Fruit fly (Drosophila melanogaster): Measurements from ENCODE around the gene CG18789.

The CG18789 gene

DNA sequence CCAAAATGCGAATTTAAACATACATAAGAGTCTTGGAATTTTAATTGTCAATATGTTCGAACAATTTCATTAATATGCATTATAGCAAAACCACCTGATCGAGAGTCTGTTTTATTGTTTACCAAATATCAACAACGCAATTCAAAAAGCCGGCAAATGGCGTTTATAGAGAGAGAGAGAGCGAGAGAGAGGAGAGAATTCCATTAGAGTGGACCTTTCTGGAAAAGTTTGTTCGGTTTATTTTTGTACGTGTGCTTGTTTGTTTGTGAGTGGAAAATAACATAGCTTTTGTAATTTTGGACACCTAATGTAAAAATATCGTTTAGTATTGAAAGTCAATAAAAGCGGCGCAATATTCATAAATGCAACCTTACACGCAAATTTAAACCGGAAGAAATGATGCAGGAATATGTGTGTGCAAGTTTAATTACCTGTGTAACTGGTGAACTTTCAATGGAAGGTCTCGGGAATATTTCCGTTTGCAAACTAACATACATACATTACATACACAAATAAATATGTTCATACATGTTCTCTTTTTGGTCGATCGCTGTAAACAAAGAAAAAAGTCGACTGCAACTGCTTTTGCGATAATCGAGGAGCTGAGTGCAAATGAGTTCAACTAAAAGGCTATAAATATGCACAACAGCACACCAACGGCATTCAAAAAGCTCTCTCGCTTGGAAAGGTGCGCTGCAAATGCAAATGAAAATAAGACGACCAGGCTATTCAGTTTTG, 49.5 kb upstream of the CG18789 start, which contains the start of gene CG6785 (continued):
- peak; percentile 48; the same call in 1 of the 2 replicates for TF ChIP-seq E2f2 (GFP tag; IDR thresholded peaks at IDR 0.05)
- TF ChIP-seq Lim3 (GFP tag; IDR thresholded peaks at IDR 0.05) = no peak
- peak; percentile 81 for TF ChIP-seq HmgZ (tag; optimal IDR thresholded peaks at IDR 0.05)
- TF ChIP-seq Mrtf (GFP tag; IDR thresholded peaks at IDR 0.05) = no peak
- TF ChIP-seq az2 (GFP tag; optimal IDR thresholded peaks at IDR 0.05) = peak; percentile 72
- TF ChIP-seq CG7839 (tag; optimal IDR thresholded peaks at IDR 0.05) = peak; percentile 64
- TF ChIP-seq CG14710 (tag; optimal IDR thresholded peaks at IDR 0.05) = peak; percentile 73
- peak; percentile 18 for TF ChIP-seq Dp (GFP tag; optimal IDR thresholded peaks at IDR 0.05)
- TF ChIP-seq Opbp (GFP tag; IDR thresholded peaks at IDR 0.05; ENCODE audit: partially characterized antibody) = no peak
- TF ChIP-seq onecut (GFP tag; IDR thresholded peaks at IDR 0.05) = peak; percentile 74
- peak; percentile 33 for TF ChIP-seq Sry-δ (GFP tag; optimal IDR thresholded peaks at IDR 0.05)
- TF ChIP-seq Ets97D (GFP tag; optimal IDR thresholded peaks at IDR 0.05) = peak; percentile 65
- no peak for TF ChIP-seq CG4360 (GFP tag; IDR thresholded peaks at IDR 0.05)
- TF ChIP-seq CG18011 (GFP tag; optimal IDR thresholded peaks at IDR 0.05) = peak; percentile 63
- no peak for TF ChIP-seq CkIIα-i1 (GFP tag; IDR thresholded peaks at IDR 0.05)
- TF ChIP-seq mld (GFP tag; IDR thresholded peaks at IDR 0.05; ENCODE audit: partially characterized antibody) = no peak
- peak; percentile 90 for TF ChIP-seq org-1 (GFP tag; optimal IDR thresholded peaks at IDR 0.05)
- no peak for TF ChIP-seq crol (GFP tag; IDR thresholded peaks at IDR 0.05)
- TF ChIP-seq lbe (GFP tag; optimal IDR thresholded peaks at IDR 0.05) = peak; percentile 85
- peak; percentile 90 for TF ChIP-seq CG10431 (GFP tag; optimal IDR thresholded peaks at IDR 0.05)
- no peak for TF ChIP-seq vnd (GFP tag; IDR thresholded peaks at IDR 0.05; ENCODE audit: partially characterized antibody)
- no peak for TF ChIP-seq Abd-B (GFP tag; optimal IDR thresholded peaks at IDR 0.05)
- TF ChIP-seq sim (GFP tag; IDR thresholded peaks at IDR 0.05) = peak; percentile 75
- peak; percentile 94 for TF ChIP-seq lab (GFP tag; optimal IDR thresholded peaks at IDR 0.05)
- TF ChIP-seq Dfd (GFP tag; optimal IDR thresholded peaks at IDR 0.05) = no peak
- TF ChIP-seq CG11723 (GFP tag; optimal IDR thresholded peaks at IDR 0.05) = peak; percentile 83
- TF ChIP-seq chm (GFP tag; IDR thresholded peaks at IDR 0.05) = peak; percentile 88
- peak; percentile 99 for TF ChIP-seq sens (GFP tag)
- TF ChIP-seq sens-2 (GFP tag; IDR thresholded peaks at IDR 0.05) = peak; percentile 29; the same call in 1 of the 2 replicates
- peak; percentile 7 for TF ChIP-seq pzg (GFP tag; optimal IDR thresholded peaks at IDR 0.05)
- TF ChIP-seq Elba2 (GFP tag; optimal IDR thresholded peaks at IDR 0.05) = no peak
- no peak for TF ChIP-seq Dref (GFP tag; IDR thresholded peaks at IDR 0.05)
- no peak for TF ChIP-seq lov (optimal IDR thresholded peaks at IDR 0.05)
- TF ChIP-seq lov (GFP tag; IDR thresholded peaks at IDR 0.05) = no peak
- no peak for TF ChIP-seq zf30C (GFP tag; optimal IDR thresholded peaks at IDR 0.05)
- TF ChIP-seq CG10366 (GFP tag; IDR thresholded peaks at IDR 0.05) = 0 out of 2 replicates have a peak, but pooled peaks have one; percentile 14
- peak; percentile 81 for TF ChIP-seq CG7745 (tag; optimal IDR thresholded peaks at IDR 0.05)
- TF ChIP-seq chinmo (GFP tag; IDR thresholded peaks at IDR 0.05; ENCODE audit: partially characterized antibody) = peak; percentile 81; the same call in 2 of the 4 replicates
- TF ChIP-seq CG16813 (GFP tag; IDR thresholded peaks at IDR 0.05; ENCODE audit: partially characterized antibody) = no peak
- TF ChIP-seq salm (tag; optimal IDR thresholded peaks at IDR 0.05) = peak; percentile 86
- TF ChIP-seq MTF-1 (GFP tag; optimal IDR thresholded peaks at IDR 0.05; ENCODE audit: borderline replicate concordance) = peak; percentile 92
- peak; percentile 96 for TF ChIP-seq Med (GFP tag)
- TF ChIP-seq Camta (GFP tag; optimal IDR thresholded peaks at IDR 0.05) = peak; percentile 90
- TF ChIP-seq run (tag; optimal IDR thresholded peaks at IDR 0.05) = peak; percentile 88
- no peak for TF ChIP-seq GATAe (GFP tag; conservative IDR thresholded peaks at IDR 0.05)
- TF ChIP-seq CG12299 (tag; optimal IDR thresholded peaks at IDR 0.05) = peak; percentile 89
- peak; percentile 60 for TF ChIP-seq CG4820 (GFP tag; optimal IDR thresholded peaks at IDR 0.05)
- peak; percentile 88 for TF ChIP-seq CG12219 (GFP tag; optimal IDR thresholded peaks at IDR 0.05)
- peak in 1 of 3 experiments; percentile 58 for TF ChIP-seq lola (GFP tag; optimal IDR thresholded peaks at IDR 0.05)
